Fruit fly (Drosophila melanogaster) whole organism, embryonic: ENCODE results near the gene CG3348.

ENCODE experiments used
- B-H1 ChIP-seq: fragments of 200-800 bp; sonication (Bioruptor generic); IDR thresholded peaks from 3 replicates; pipeline ENCODE4 v1.3.6; 2022; ENCODE audit warnings: missing biosample characterization, missing genetic modification characterization
- Bdp1 ChIP-seq: fragments of 200-800 bp; sonication (Bioruptor generic); optimal IDR thresholded peaks from 3 replicates; lab custom pipeline; 2016; ENCODE audit warnings: missing biosample characterization, missing genetic modification characterization
- CG1024 ChIP-seq: fragments of 200-800 bp; sonication (Bioruptor generic); IDR thresholded peaks from 2 replicates; pipeline ENCODE4 v1.3.6; 2022; ENCODE audit warnings: missing biosample characterization, missing genetic modification characterization
- CG12155 ChIP-seq: fragments of 200-800 bp; sonication (Bioruptor generic); optimal IDR thresholded peaks from 3 replicates; lab custom pipeline; 2016; ENCODE audit warnings: missing biosample characterization, missing genetic modification characterization
- CG12219 ChIP-seq: fragments of 200-800 bp; sonication (Bioruptor generic); optimal IDR thresholded peaks from 3 replicates; lab custom pipeline; 2018; ENCODE audit warnings: missing biosample characterization, mild to moderate bottlenecking, missing genetic modification characterization
- CG13894 ChIP-seq: fragments of 200-800 bp; sonication (Bioruptor generic); optimal IDR thresholded peaks from 3 replicates; lab custom pipeline; 2018; ENCODE audit warnings: missing biosample characterization, mild to moderate bottlenecking, missing genetic modification characterization, moderate library complexity
- CG15601 ChIP-seq: fragments of 200-800 bp; sonication (Bioruptor generic); optimal IDR thresholded peaks from 3 replicates; lab custom pipeline; 2019; ENCODE audit warnings: missing biosample characterization, mild to moderate bottlenecking, missing genetic modification characterization, moderate library complexity
- CG17568 ChIP-seq: fragments of 200-800 bp; sonication (Bioruptor generic); optimal IDR thresholded peaks from 2 replicates; lab custom pipeline; 2018; ENCODE audit warnings: missing biosample characterization, mild to moderate bottlenecking, missing genetic modification characterization, moderate library complexity
- CG2889 ChIP-seq: fragments of 200-800 bp; sonication (Bioruptor generic); IDR thresholded peaks from 3 replicates; pipeline ENCODE4 v1.3.6; 2022; ENCODE audit warnings: missing biosample characterization, missing genetic modification characterization
- CG33557 ChIP-seq: fragments of 200-800 bp; sonication (Bioruptor generic); optimal IDR thresholded peaks from 2 replicates; lab custom pipeline; 2019; ENCODE audit warnings: missing biosample characterization, mild to moderate bottlenecking, missing genetic modification characterization, moderate library complexity
- CG34422 ChIP-seq: fragments of 200-800 bp; sonication (Bioruptor generic); IDR thresholded peaks from 3 replicates; pipeline ENCODE4 v1.3.6; 2022; ENCODE audit warnings: missing biosample characterization, missing genetic modification characterization
- CG42726 ChIP-seq: fragments of 200-800 bp; sonication (Bioruptor generic); IDR thresholded peaks from 2 replicates; pipeline ENCODE4 v1.3.6; 2022; ENCODE audit warnings: missing biosample characterization, missing genetic modification characterization; ENCODE audit not compliant: partially characterized antibody
- CG6175 ChIP-seq: fragments of 200-800 bp; sonication (Bioruptor generic); IDR thresholded peaks from 3 replicates; pipeline ENCODE4 v1.3.6; 2022; ENCODE audit warnings: missing biosample characterization, missing genetic modification characterization
- CG6654 ChIP-seq: fragments of 200-800 bp; sonication (Bioruptor generic); optimal IDR thresholded peaks from 2 replicates; lab custom pipeline; 2017; ENCODE audit warnings: missing biosample characterization, mild to moderate bottlenecking, missing genetic modification characterization
- CG7556 ChIP-seq: fragments of 200-800 bp; sonication (Bioruptor generic); optimal IDR thresholded peaks from 2 replicates; lab custom pipeline; 2017; ENCODE audit warnings: missing biosample characterization, mild to moderate bottlenecking, missing genetic modification characterization
- CG7928 ChIP-seq: fragments of 200-800 bp; sonication (Bioruptor generic); optimal IDR thresholded peaks from 2 replicates; lab custom pipeline; 2017; ENCODE audit warnings: missing biosample characterization, mild to moderate bottlenecking, missing genetic modification characterization
- CG9817 ChIP-seq: fragments of 200-800 bp; sonication (Bioruptor generic); optimal IDR thresholded peaks from 2 replicates; lab custom pipeline; 2018; ENCODE audit warnings: missing biosample characterization, mild to moderate bottlenecking, missing genetic modification characterization, moderate library complexity
- CHES-1-like ChIP-seq: fragments of 200-800 bp; sonication (Bioruptor generic); optimal IDR thresholded peaks from 2 replicates; lab custom pipeline; 2016; ENCODE audit warnings: missing biosample characterization, missing genetic modification characterization
- D ChIP-seq, 2 experiments: fragments of 200-800 bp in 1 of 2; fragments of >200 bp in 1 of 2; sonication (Bioruptor generic) in 1 of 2; optimal IDR thresholded peaks; 2 replicates in 1 of 2; 3 replicates in 1 of 2; lab custom pipeline; 2017; ENCODE audit warnings: mild to moderate bottlenecking in 1 of 2, missing biosample characterization in 1 of 2, missing genetic modification characterization in 1 of 2, missing genetic modification reagents in 1 of 2
- D19B ChIP-seq: fragments of 200-800 bp; sonication (Bioruptor generic); optimal IDR thresholded peaks from 2 replicates; lab custom pipeline; 2017; ENCODE audit warnings: missing biosample characterization, mild to moderate bottlenecking, missing genetic modification characterization
- Dad ChIP-seq: fragments of 200-800 bp; sonication (Bioruptor generic); optimal IDR thresholded peaks from 3 replicates; lab custom pipeline; 2016; ENCODE audit warnings: missing biosample characterization, missing genetic modification characterization
- Dfd ChIP-seq, 2 experiments: fragments of >200 bp; optimal IDR thresholded peaks; 2 replicates each; lab custom pipeline; 2017; ENCODE audit warnings: missing biosample characterization in 2 of 2, missing genetic modification characterization in 2 of 2
- Dll ChIP-seq: fragments of 200-800 bp; sonication (Bioruptor generic); IDR thresholded peaks from 4 replicates; pipeline ENCODE4 v1.3.6; 2022; ENCODE audit warnings: missing biosample characterization, missing genetic modification characterization; ENCODE audit not compliant: partially characterized antibody
- Fer2 ChIP-seq: fragments of 200-800 bp; sonication (Bioruptor generic); optimal IDR thresholded peaks from 2 replicates; lab custom pipeline; 2018; ENCODE audit warnings: missing biosample characterization, mild to moderate bottlenecking, missing genetic modification characterization, moderate library complexity
- Hr51 ChIP-seq, 2 experiments: fragments of 200-800 bp; sonication (Bioruptor generic); optimal IDR thresholded peaks; 2 replicates in 1 of 2; 3 replicates in 1 of 2; lab custom pipeline; 2016 to 2018; ENCODE audit warnings: missing biosample characterization in 2 of 2, missing genetic modification characterization in 2 of 2, mild to moderate bottlenecking in 1 of 2, moderate library complexity in 1 of 2
- Kr ChIP-seq: fragments of 200-800 bp; sonication (Bioruptor generic); optimal IDR thresholded peaks from 2 replicates; lab custom pipeline; 2017; ENCODE audit warnings: missing biosample characterization, mild to moderate bottlenecking, missing genetic modification characterization
- Nf-YC ChIP-seq: fragments of 200-800 bp; optimal IDR thresholded peaks from 3 replicates; lab custom pipeline; 2019; ENCODE audit warnings: missing biosample characterization, mild to moderate bottlenecking, missing genetic modification characterization, moderate library complexity
- Oli ChIP-seq: fragments of 200-800 bp; sonication (Bioruptor generic); optimal IDR thresholded peaks from 2 replicates; lab custom pipeline; 2018; ENCODE audit warnings: missing biosample characterization, mild to moderate bottlenecking, missing genetic modification characterization, moderate library complexity
- Poxn ChIP-seq: fragments of 200-800 bp; sonication (Bioruptor generic); IDR thresholded peaks from 2 replicates; pipeline ENCODE4 v1.3.6; 2022; ENCODE audit warnings: missing biosample characterization, missing genetic modification characterization
- Scr ChIP-seq: fragments of 200-800 bp; sonication (Bioruptor generic); IDR thresholded peaks from 2 replicates; pipeline ENCODE4 v1.3.6; 2022; ENCODE audit warnings: missing biosample characterization, missing genetic modification characterization; ENCODE audit not compliant: partially characterized antibody
- Taf1 ChIP-seq: fragments of 200-800 bp; sonication (Bioruptor generic); IDR thresholded peaks from 2 replicates; pipeline ENCODE4 v1.3.6; 2022; ENCODE audit warnings: missing biosample characterization, missing genetic modification characterization
- amos ChIP-seq: fragments of 200-800 bp; sonication (Bioruptor generic); IDR thresholded peaks from 2 replicates; pipeline ENCODE4 v1.3.6; 2022; ENCODE audit warnings: missing biosample characterization, missing genetic modification characterization; ENCODE audit not compliant: partially characterized antibody
- bbx ChIP-seq: fragments of 200-800 bp; sonication (Bioruptor generic); IDR thresholded peaks from 2 replicates; pipeline ENCODE4 v1.3.6; 2022; ENCODE audit warnings: missing biosample characterization, missing genetic modification characterization; ENCODE audit not compliant: partially characterized antibody
- bigmax ChIP-seq: fragments of 200-800 bp; sonication (Bioruptor generic); optimal IDR thresholded peaks from 2 replicates; lab custom pipeline; 2018; ENCODE audit warnings: missing biosample characterization, mild to moderate bottlenecking, missing genetic modification characterization
- bowl ChIP-seq: fragments of 200-800 bp; sonication (Bioruptor generic); IDR thresholded peaks from 2 replicates; pipeline ENCODE4 v1.3.6; 2022; ENCODE audit warnings: missing biosample characterization, missing genetic modification characterization
- caup ChIP-seq: fragments of 200-800 bp; sonication (Bioruptor generic); optimal IDR thresholded peaks from 3 replicates; lab custom pipeline; 2017; ENCODE audit warnings: missing biosample characterization, mild to moderate bottlenecking, missing genetic modification characterization, moderate library complexity; ENCODE audit not compliant: severe bottlenecking
- chif ChIP-seq, 2 experiments: fragments of 200-800 bp; sonication (Bioruptor generic); optimal IDR thresholded peaks; 3 replicates each; lab custom pipeline; 2016; ENCODE audit warnings: missing biosample characterization in 2 of 2, missing genetic modification characterization in 2 of 2
- dm ChIP-seq: fragments of 200-800 bp; sonication (Bioruptor generic); optimal IDR thresholded peaks from 3 replicates; lab custom pipeline; 2016; ENCODE audit warnings: missing biosample characterization, missing genetic modification characterization
- knrl ChIP-seq: fragments of 200-800 bp; sonication (Bioruptor generic); IDR thresholded peaks from 3 replicates; pipeline ENCODE4 v1.3.6; 2022; ENCODE audit warnings: missing biosample characterization, missing genetic modification characterization; ENCODE audit not compliant: partially characterized antibody
- mirr ChIP-seq: fragments of 200-800 bp; sonication (Bioruptor generic); optimal IDR thresholded peaks from 3 replicates; lab custom pipeline; 2018; ENCODE audit warnings: missing biosample characterization, mild to moderate bottlenecking, missing genetic modification characterization
- pum ChIP-seq: fragments of 200-800 bp; sonication (Bioruptor generic); optimal IDR thresholded peaks from 2 replicates; lab custom pipeline; 2016; ENCODE audit warnings: missing biosample characterization, missing genetic modification characterization
- scrt ChIP-seq: fragments of 200-800 bp; sonication (Bioruptor generic); optimal IDR thresholded peaks from 2 replicates; lab custom pipeline; 2018; ENCODE audit warnings: missing biosample characterization, mild to moderate bottlenecking, missing genetic modification characterization, moderate library complexity
- sd ChIP-seq: fragments of 200-800 bp; sonication (Bioruptor generic); optimal IDR thresholded peaks from 3 replicates; lab custom pipeline; 2018; ENCODE audit warnings: missing biosample characterization, mild to moderate bottlenecking, missing genetic modification characterization, moderate library complexity
- slou ChIP-seq: fragments of 200-800 bp; sonication (Bioruptor generic); optimal IDR thresholded peaks from 3 replicates; lab custom pipeline; 2016; ENCODE audit warnings: missing biosample characterization, missing genetic modification characterization
- sr ChIP-seq: fragments of 200-800 bp; sonication (Bioruptor generic); IDR thresholded peaks from 3 replicates; pipeline ENCODE4 v1.3.6; 2022; ENCODE audit warnings: missing biosample characterization, missing genetic modification characterization
- usp ChIP-seq: fragments of >200 bp; optimal IDR thresholded peaks from 2 replicates; lab custom pipeline; 2017; ENCODE audit warnings: missing biosample characterization, missing genetic modification characterization
- vfl ChIP-seq: fragments of 200-800 bp; sonication (Bioruptor generic); optimal IDR thresholded peaks from 2 replicates; lab custom pipeline; 2016; ENCODE audit warnings: missing biosample characterization, missing genetic modification characterization
- yki ChIP-seq: fragments of >200 bp; optimal IDR thresholded peaks from 3 replicates; lab custom pipeline; 2018

The CG3348 gene

dm6 chr3R:27292159-27292880 is at the start of gene CG3348 (continued):
- TF ChIP-seq amos (GFP tag; lab: Robert Waterston, UW) = no peak
- no peak for TF ChIP-seq Kr (GFP tag; lab: Kevin White, UChicago)
- TF ChIP-seq slou (GFP tag; lab: Kevin White, UChicago) = peak; percentile 17
- no peak for TF ChIP-seq Dll
- no peak for TF ChIP-seq usp (GFP tag; lab: Kevin White, UChicago)
- TF ChIP-seq CG12219 (GFP tag; lab: Kevin White, UChicago) = peak; percentile 53
- TF ChIP-seq CG13894 (tag; lab: Kevin White, UChicago) = peak; percentile 84
- 0 out of 3 replicates have a peak, but pooled peaks have one; percentile 29 for TF ChIP-seq CG34422
- no peak for TF ChIP-seq Scr (GFP tag; lab: Robert Waterston, UW)
- no peak for TF ChIP-seq D (optimal IDR thresholded peaks at IDR 0.05; lab: Kevin White, UChicago)
- peak; percentile 33 for TF ChIP-seq D (GFP tag; optimal IDR thresholded peaks at IDR 0.05; lab: Kevin White, UChicago)
- TF ChIP-seq caup (GFP tag; lab: Kevin White, UChicago) = peak; percentile 86
- no peak for TF ChIP-seq sr (GFP tag; lab: Robert Waterston, UW)
- TF ChIP-seq Dfd (GFP tag; optimal IDR thresholded peaks at IDR 0.05; lab: Kevin White, UChicago) = no peak
- no peak for TF ChIP-seq yki (lab: Kevin White, UChicago)
- peak; percentile 19 to 67 for TF ChIP-seq Hr51 (GFP tag; optimal IDR thresholded peaks at IDR 0.05; lab: Kevin White, UChicago)
- peak; percentile 78 for TF ChIP-seq Taf1 (GFP tag; lab: Robert Waterston, UW)
- TF ChIP-seq knrl (GFP tag; lab: Robert Waterston, UW) = no peak
- TF ChIP-seq CG12155 (GFP tag; lab: Kevin White, UChicago) = peak; percentile 73
- peak; percentile 38 for TF ChIP-seq pum (GFP tag; lab: Kevin White, UChicago)
- TF ChIP-seq CG7556 = peak; percentile 72
- TF ChIP-seq bowl (GFP tag; lab: Robert Waterston, UW) = no peak
- TF ChIP-seq dm (GFP tag; lab: Kevin White, UChicago) = peak; percentile 23
- TF ChIP-seq CG9817 (tag; lab: Kevin White, UChicago) = peak; percentile 82
- peak; percentile 73 for TF ChIP-seq scrt (GFP tag; lab: Kevin White, UChicago)
- TF ChIP-seq Nf-YC (tag; lab: Kevin White, UChicago) = no peak
- peak; percentile 54 for TF ChIP-seq CG7928 (GFP tag; lab: Kevin White, UChicago)
- peak; percentile 48 for TF ChIP-seq CG6654
- TF ChIP-seq chif (GFP tag; optimal IDR thresholded peaks at IDR 0.05; lab: Kevin White, UChicago) = peak; percentile 8 to 39
- peak; percentile 50 for TF ChIP-seq sd (tag; lab: Kevin White, UChicago)
- peak; percentile 66 for TF ChIP-seq vfl (GFP tag; lab: Kevin White, UChicago)
- TF ChIP-seq Oli (tag; lab: Kevin White, UChicago) = peak; percentile 48
- TF ChIP-seq CG42726 = no peak
- peak; percentile 65 for TF ChIP-seq Fer2 (tag; lab: Kevin White, UChicago)
- no peak for TF ChIP-seq B-H1 (GFP tag; lab: Robert Waterston, UW)
- TF ChIP-seq bbx = no peak
- TF ChIP-seq CG17568 (GFP tag; lab: Kevin White, UChicago) = no peak
- no peak for TF ChIP-seq Dad (GFP tag; lab: Kevin White, UChicago)
- TF ChIP-seq Bdp1 (GFP tag; lab: Kevin White, UChicago) = peak; percentile 40
- TF ChIP-seq CG6175 (GFP tag; lab: Robert Waterston, UW) = 0 out of 3 replicates have a peak, but pooled peaks have one; percentile 22
- peak; percentile 20 for TF ChIP-seq CG15601 (tag; lab: Kevin White, UChicago)
- peak; percentile 54; the same call in 1 of the 3 replicates for TF ChIP-seq CG2889
- peak; percentile 65 for TF ChIP-seq Poxn (GFP tag; lab: Robert Waterston, UW)
- peak; percentile 83 for TF ChIP-seq D19B (GFP tag; lab: Kevin White, UChicago)
- TF ChIP-seq mirr (GFP tag; lab: Kevin White, UChicago) = no peak
- TF ChIP-seq CG33557 (GFP tag; lab: Kevin White, UChicago) = no peak
- peak; percentile 59; the same call in 1 of the 2 replicates for TF ChIP-seq CG1024 (GFP tag; lab: Robert Waterston, UW)
- peak; percentile 63 for TF ChIP-seq CHES-1-like (GFP tag; lab: Kevin White, UChicago)
- TF ChIP-seq bigmax = no peak
